Worm (Caenorhabditis elegans) whole organism, early embryonic: ENCODE data around the gene fbxa-19.

ENCODE experiments used
- B0310.2 ChIP-seq: sonication (generic microtip); optimal IDR thresholded peaks from 2 replicates; lab custom pipeline; 2016; ENCODE audit warnings: mild to moderate bottlenecking, missing genetic modification characterization, missing compliant biosample characterization
- F13C5.2 ChIP-seq: sonication (generic microtip); optimal IDR thresholded peaks from 2 replicates; lab custom pipeline; 2017; ENCODE audit warnings: mild to moderate bottlenecking, missing genetic modification characterization, inconsistent platforms, missing compliant biosample characterization
- aly-1 ChIP-seq: sonication (generic microtip); optimal IDR thresholded peaks from 2 replicates; lab custom pipeline; 2016; ENCODE audit warnings: missing genetic modification characterization, missing compliant biosample characterization
- ama-1 ChIP-seq: fragments of 150-350 bp; optimal IDR thresholded peaks from 2 replicates; lab custom pipeline; 2014
- ceh-13 ChIP-seq: fragments of 200-800 bp; sonication (Bioruptor generic); optimal IDR thresholded peaks from 2 replicates; lab custom pipeline; 2018; ENCODE audit warnings: mild to moderate bottlenecking, missing genetic modification characterization, missing compliant biosample characterization
- ceh-36 ChIP-seq: sonication (generic microtip); optimal IDR thresholded peaks from 2 replicates; lab custom pipeline; 2016; ENCODE audit warnings: missing genetic modification characterization, inconsistent platforms, missing compliant biosample characterization
- ets-7 ChIP-seq: sonication (generic microtip); optimal IDR thresholded peaks from 2 replicates; lab custom pipeline; 2016; ENCODE audit warnings: missing genotype, missing genetic modification characterization, missing compliant biosample characterization
- flt-1 ChIP-seq: fragments of 200-800 bp; sonication (Bioruptor generic); IDR thresholded peaks from 2 replicates; pipeline ENCODE4 v1.3.6; 2022; ENCODE audit warnings: missing genetic modification characterization, missing compliant biosample characterization
- hmbx-1 ChIP-seq: sonication (generic microtip); optimal IDR thresholded peaks from 2 replicates; lab custom pipeline; 2016; ENCODE audit warnings: mild to moderate bottlenecking, missing genetic modification characterization, missing compliant biosample characterization
- hmg-4 ChIP-seq: fragments of 200-800 bp; sonication (Bioruptor generic); optimal IDR thresholded peaks from 2 replicates; lab custom pipeline; 2018; ENCODE audit warnings: mild to moderate bottlenecking, missing genetic modification characterization, missing compliant biosample characterization
- hnd-1 ChIP-seq: sonication (generic microtip); optimal IDR thresholded peaks from 2 replicates; lab custom pipeline; 2016; ENCODE audit warnings: missing genetic modification characterization, missing compliant biosample characterization
- pes-1 ChIP-seq: fragments of 200-800 bp; sonication (Bioruptor generic); IDR thresholded peaks from 2 replicates; pipeline ENCODE4 v1.3.6; 2022; ENCODE audit warnings: missing genetic modification reagents, missing genetic modification characterization, missing compliant biosample characterization
- scrt-1 ChIP-seq: fragments of 200-800 bp; sonication (Bioruptor generic); IDR thresholded peaks from 2 replicates; pipeline ENCODE4 v1.3.6; 2022; ENCODE audit warnings: missing genetic modification characterization, missing compliant biosample characterization
- sea-1 ChIP-seq: fragments of 200-800 bp; sonication (Bioruptor generic); conservative IDR thresholded peaks from 2 replicates; pipeline ENCODE4 v1.3.6; 2022; ENCODE audit warnings: missing genetic modification characterization, missing compliant biosample characterization
- tbx-11 ChIP-seq: fragments of 200-800 bp; sonication (Bioruptor generic); IDR thresholded peaks from 2 replicates; pipeline ENCODE4 v1.3.6; 2022; ENCODE audit warnings: missing genetic modification characterization, missing compliant biosample characterization
- tbx-37 ChIP-seq: fragments of 200-800 bp; sonication (Bioruptor generic); conservative IDR thresholded peaks from 2 replicates; pipeline ENCODE4 v1.3.6; 2022; ENCODE audit warnings: missing genetic modification reagents, missing genetic modification characterization, missing compliant biosample characterization
- tra-4 ChIP-seq: sonication (generic microtip); optimal IDR thresholded peaks from 2 replicates; lab custom pipeline; 2017; ENCODE audit warnings: missing genetic modification characterization, missing compliant biosample characterization

The fbxa-19 gene

DNA sequence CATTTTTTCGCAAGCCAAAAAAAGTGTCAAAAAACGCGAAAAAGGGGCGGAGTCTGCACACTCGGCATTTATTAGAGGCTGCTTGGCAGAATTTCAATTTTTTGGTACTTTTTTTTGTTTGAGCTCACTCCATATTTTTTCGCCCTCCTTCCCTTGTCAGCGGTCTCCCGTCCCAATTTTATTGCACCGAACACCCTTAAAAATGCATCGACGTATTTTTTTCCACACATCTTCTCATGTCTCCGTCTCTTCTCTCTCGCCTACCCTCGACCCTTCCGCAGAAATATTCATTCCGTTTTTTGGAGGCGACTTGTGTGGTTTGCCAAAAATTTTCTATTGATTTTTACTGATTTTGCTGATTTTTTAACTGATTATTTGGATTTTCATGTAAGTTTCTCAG, 11.3 kb downstream of the fbxa-19 start, which contains the start of gene Y82E9BL.18:
Gene Y82E9BL.18 (plus strand): TSS at position 301 of the 400 bp plus-strand sequence.
- TF ChIP-seq B0310.2 (tag; lab: Kevin White, UChicago), result no peak
- TF ChIP-seq aly-1 (tag; lab: Kevin White, UChicago), result no peak
- no peak for TF ChIP-seq ets-7
- TF ChIP-seq flt-1 (GFP tag; lab: Robert Waterston, UW), result no peak
- TF ChIP-seq F13C5.2, result no peak
- TF ChIP-seq sea-1, result no peak
- TF ChIP-seq scrt-1 (GFP tag; lab: Robert Waterston, UW), result no peak
- no peak for TF ChIP-seq ama-1 (lab: Kevin White, UChicago)

- TF ChIP-seq ets-7 (no peak), hnd-1 (no peak), aly-1 (tag; lab: Kevin White, UChicago) (no peak), ama-1 (lab: Kevin White, UChicago) (no peak), ceh-36 (tag; lab: Kevin White, UChicago) (no peak), hmg-4 (GFP tag; lab: Kevin White, UChicago) (no peak), tbx-37 (GFP tag; lab: Robert Waterston, UW) (no peak), tbx-11 (GFP tag; lab: Robert Waterston, UW) (no peak), flt-1 (GFP tag; lab: Robert Waterston, UW) (no peak), pes-1 (GFP tag; lab: Robert Waterston, UW) (no peak), B0310.2 (tag; lab: Kevin White, UChicago) (no peak), ceh-13 (no peak), tra-4 (no peak), hmbx-1 (tag; lab: Kevin White, UChicago) (no peak), scrt-1 (GFP tag; lab: Robert Waterston, UW) (no peak), sea-1 (no peak)
Measured at ce11 chrIII:1331894-1332293, 16.7 kb downstream of the fbxa-19 start, which contains the start of gene Y82E9BL.19. Y82E9BL.19 (plus strand) TSS chrIII:1332016.

- TF ChIP-seq ceh-36 (tag; lab: Kevin White, UChicago) (no peak), ceh-13 (no peak), B0310.2 (tag; lab: Kevin White, UChicago) (no peak)
Measured at ce11 chrIII:1340240-1340639, 25.0 kb downstream of the fbxa-19 start, which contains the start of gene fbxa-5. fbxa-5 (minus strand) TSS chrIII:1340340.

DNA sequence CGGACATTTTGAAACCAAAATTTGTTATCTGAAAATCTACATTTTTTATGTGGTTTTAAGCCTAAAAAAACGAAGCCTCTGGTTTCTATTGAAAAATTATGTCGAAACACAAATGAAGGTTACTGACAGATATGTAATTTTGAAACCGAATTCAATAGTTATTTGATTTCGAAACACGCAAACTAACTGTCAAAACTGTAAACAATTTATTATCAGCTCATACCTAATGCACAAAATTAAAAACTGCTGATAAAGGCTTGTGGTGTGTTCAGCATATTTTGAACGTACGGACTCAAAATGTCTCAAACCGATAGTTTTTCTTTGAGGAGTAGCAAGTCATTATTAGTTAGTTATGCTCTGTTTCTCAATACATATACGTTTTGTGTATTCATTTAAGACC, 27.3 kb downstream of the fbxa-19 start, which contains the start of gene fbxa-26:
Gene fbxa-26 (minus strand): TSS at position 35 of the 400 bp plus-strand sequence.
- TF ChIP-seq hnd-1, result no peak
- no peak for TF ChIP-seq pes-1 (GFP tag; lab: Robert Waterston, UW)
- TF ChIP-seq scrt-1 (GFP tag; lab: Robert Waterston, UW), result no peak
- TF ChIP-seq F13C5.2, result no peak
- no peak for TF ChIP-seq flt-1 (GFP tag; lab: Robert Waterston, UW)
- TF ChIP-seq ama-1 (lab: Kevin White, UChicago), result no peak
- no peak for TF ChIP-seq B0310.2 (tag; lab: Kevin White, UChicago)
- TF ChIP-seq ceh-13, result no peak
- no peak for TF ChIP-seq sea-1
- TF ChIP-seq tbx-37 (GFP tag; lab: Robert Waterston, UW), result no peak
- TF ChIP-seq tbx-11 (GFP tag; lab: Robert Waterston, UW), result no peak
- TF ChIP-seq hmbx-1 (tag; lab: Kevin White, UChicago), result no peak
- TF ChIP-seq aly-1 (tag; lab: Kevin White, UChicago), result no peak
- no peak for TF ChIP-seq ceh-36 (tag; lab: Kevin White, UChicago)
- TF ChIP-seq tra-4, result no peak
- no peak for TF ChIP-seq hmg-4 (GFP tag; lab: Kevin White, UChicago)
- TF ChIP-seq ets-7, result no peak

DNA sequence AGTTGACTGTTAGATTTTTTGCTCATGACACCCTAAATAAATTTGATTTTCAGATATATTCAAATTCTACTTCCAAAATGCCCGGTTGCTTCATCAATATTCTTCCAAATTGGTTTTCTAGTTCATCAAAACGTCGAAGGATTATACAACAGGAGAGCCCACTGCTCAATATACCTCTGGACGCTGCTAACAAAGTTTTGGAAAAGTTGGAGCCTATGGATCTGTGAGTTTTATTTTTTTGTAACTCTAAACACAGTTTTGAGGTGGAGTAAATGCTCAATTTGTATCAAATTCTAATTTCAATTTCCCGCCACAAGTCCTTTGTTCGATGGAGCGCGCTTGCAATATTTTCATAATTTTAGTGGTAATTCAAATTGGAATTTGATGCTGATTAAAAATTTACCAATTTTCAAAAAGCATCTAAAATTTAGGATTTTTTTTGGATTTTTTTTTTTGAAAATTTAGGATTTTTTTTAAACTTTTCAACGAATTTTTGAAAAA, 27.8 kb downstream of the fbxa-19 start, which contains the start of gene fbxa-27:
Gene fbxa-27 (plus strand): TSS at position 51 of the 501 bp plus-strand sequence.
- TF ChIP-seq hmbx-1 (tag; lab: Kevin White, UChicago) (no peak), sea-1 (no peak), flt-1 (GFP tag; lab: Robert Waterston, UW) (no peak), ceh-36 (tag; lab: Kevin White, UChicago) (no peak), tbx-37 (GFP tag; lab: Robert Waterston, UW) (no peak), hnd-1 (no peak), ama-1 (lab: Kevin White, UChicago) (no peak), ceh-13 (no peak), ets-7 (no peak), tbx-11 (GFP tag; lab: Robert Waterston, UW) (no peak), F13C5.2 (no peak), hmg-4 (GFP tag; lab: Kevin White, UChicago) (no peak), scrt-1 (GFP tag; lab: Robert Waterston, UW) (no peak), tra-4 (no peak), B0310.2 (tag; lab: Kevin White, UChicago) (no peak), pes-1 (GFP tag; lab: Robert Waterston, UW) (no peak), aly-1 (tag; lab: Kevin White, UChicago) (no peak)

DNA sequence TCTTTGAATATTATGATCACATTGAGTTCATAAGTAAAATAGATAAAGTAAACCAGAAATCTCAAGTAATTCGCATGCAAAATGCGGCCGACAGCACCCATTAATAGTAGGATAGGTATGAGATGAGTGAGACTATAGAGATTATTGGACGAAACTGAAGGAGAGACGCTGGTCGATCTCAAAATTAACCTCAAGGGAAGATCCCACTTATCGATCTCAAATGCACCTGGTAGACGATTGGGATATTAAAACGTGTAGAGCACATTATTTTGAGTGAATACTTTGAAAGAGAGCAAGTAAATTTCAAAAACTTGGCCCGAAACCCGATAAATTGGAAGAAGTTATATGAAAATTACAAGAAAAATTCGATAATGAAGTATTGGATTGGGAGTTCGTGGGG, 30.5 kb downstream of the fbxa-19 start, which contains the start of gene Y82E9BL.6:
Gene Y82E9BL.6 (minus strand): TSS at position 101 of the 400 bp plus-strand sequence.
- TF ChIP-seq scrt-1 (GFP tag; lab: Robert Waterston, UW) (no peak), tbx-37 (GFP tag; lab: Robert Waterston, UW) (no peak), tra-4 (no peak), pes-1 (GFP tag; lab: Robert Waterston, UW) (no peak), F13C5.2 (no peak), ama-1 (lab: Kevin White, UChicago) (no peak), hmg-4 (GFP tag; lab: Kevin White, UChicago) (no peak), ceh-36 (tag; lab: Kevin White, UChicago) (no peak), B0310.2 (tag; lab: Kevin White, UChicago) (no peak), hmbx-1 (tag; lab: Kevin White, UChicago) (no peak), tbx-11 (GFP tag; lab: Robert Waterston, UW) (no peak), hnd-1 (no peak), sea-1 (no peak)

DNA sequence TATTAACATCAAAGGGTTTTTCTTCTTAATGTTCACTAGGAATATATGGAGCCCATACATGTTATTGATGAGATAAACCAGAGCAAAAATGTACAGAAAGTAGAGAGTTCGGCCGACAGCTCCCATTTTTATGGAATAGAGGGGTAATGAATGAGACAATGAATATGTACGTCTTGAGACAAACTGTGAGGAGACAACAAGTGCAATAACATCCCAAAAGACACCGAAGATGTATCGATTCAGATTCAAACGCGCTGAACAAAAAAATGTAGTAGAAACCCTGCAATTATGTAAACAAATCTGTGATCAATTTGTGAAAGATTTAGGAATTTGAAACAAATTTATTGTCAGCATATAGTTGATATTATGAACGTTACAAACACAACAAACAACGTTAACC, 31.8 kb downstream of the fbxa-19 start:
- TF ChIP-seq tbx-37 (GFP tag; lab: Robert Waterston, UW), result no peak
- TF ChIP-seq ets-7, result no peak
- TF ChIP-seq hnd-1, result no peak
- no peak for TF ChIP-seq ceh-36 (tag; lab: Kevin White, UChicago)
- TF ChIP-seq hmg-4 (GFP tag; lab: Kevin White, UChicago), result no peak
- TF ChIP-seq flt-1 (GFP tag; lab: Robert Waterston, UW), result no peak
- no peak for TF ChIP-seq tra-4
- TF ChIP-seq scrt-1 (GFP tag; lab: Robert Waterston, UW), result no peak
- TF ChIP-seq F13C5.2, result no peak
- no peak for TF ChIP-seq pes-1 (GFP tag; lab: Robert Waterston, UW)
- no peak for TF ChIP-seq hmbx-1 (tag; lab: Kevin White, UChicago)
- TF ChIP-seq B0310.2 (tag; lab: Kevin White, UChicago), result no peak
- TF ChIP-seq tbx-11 (GFP tag; lab: Robert Waterston, UW), result no peak
- no peak for TF ChIP-seq ama-1 (lab: Kevin White, UChicago)
- TF ChIP-seq sea-1, result no peak
- TF ChIP-seq ceh-13, result no peak
- no peak for TF ChIP-seq aly-1 (tag; lab: Kevin White, UChicago)
